Worm (Caenorhabditis elegans) whole organism, mixed stage, embryonic: Measurements from ENCODE around the gene nlp-68.

Experiments
- flh-1 ChIP-seq: fragments of 200-800 bp; sonication (Bioruptor generic); optimal IDR thresholded peaks from 2 replicates; lab custom pipeline; 2018; ENCODE audit warnings: mild to moderate bottlenecking, missing genetic modification characterization, moderate library complexity, missing compliant biosample characterization
- lsy-2 ChIP-seq: fragments of 150-350 bp; optimal IDR thresholded peaks from 2 replicates; lab custom pipeline; 2014; ENCODE audit warnings: missing biosample characterization, missing genetic modification characterization
- mls-2 ChIP-seq: sonication (generic microtip); optimal IDR thresholded peaks from 2 replicates; lab custom pipeline; 2016; ENCODE audit warnings: mild to moderate bottlenecking, missing genetic modification characterization, moderate library complexity, missing compliant biosample characterization
- nhr-12 ChIP-seq: fragments of 150-350 bp; optimal IDR thresholded peaks from 2 replicates; lab custom pipeline; 2014; ENCODE audit warnings: missing biosample characterization, missing genetic modification characterization
- nhr-237 ChIP-seq: fragments of 150-350 bp; optimal IDR thresholded peaks from 2 replicates; lab custom pipeline; 2014; ENCODE audit warnings: missing biosample characterization, missing genetic modification characterization
- nhr-76 ChIP-seq: sonication (generic microtip); optimal IDR thresholded peaks from 2 replicates; lab custom pipeline; 2017; ENCODE audit warnings: missing biosample characterization, missing genetic modification characterization
- snpc-4 ChIP-seq: fragments of 150-350 bp; optimal IDR thresholded peaks from 2 replicates; lab custom pipeline; 2014; ENCODE audit warnings: missing biosample characterization, missing genetic modification characterization
- sptf-1 ChIP-seq: sonication (generic microtip); optimal IDR thresholded peaks from 2 replicates; lab custom pipeline; 2017; ENCODE audit warnings: mild to moderate bottlenecking, missing genetic modification characterization, moderate library complexity, missing compliant biosample characterization
- unc-39 ChIP-seq: fragments of 150-350 bp; optimal IDR thresholded peaks from 2 replicates; lab custom pipeline; 2014; ENCODE audit warnings: missing biosample characterization, missing genetic modification characterization
- unc-62 ChIP-seq: fragments of 150-350 bp; optimal IDR thresholded peaks from 2 replicates; lab custom pipeline; 2014; ENCODE audit warnings: missing biosample characterization, missing genetic modification reagents, missing genetic modification characterization
- ztf-11 ChIP-seq: fragments of 150-350 bp; optimal IDR thresholded peaks from 2 replicates; lab custom pipeline; 2014; ENCODE audit warnings: missing biosample characterization, missing genetic modification characterization

- no peak for TF ChIP-seq sptf-1
- no peak for TF ChIP-seq nhr-237
- TF ChIP-seq ztf-11 (tag; lab: Kevin White, UChicago), result no peak
- no peak for TF ChIP-seq unc-62
- TF ChIP-seq flh-1 (GFP tag; lab: Kevin White, UChicago), result no peak
- no peak for TF ChIP-seq unc-39 (tag; lab: Kevin White, UChicago)
- TF ChIP-seq lsy-2 (tag; lab: Kevin White, UChicago), result no peak
- no peak for TF ChIP-seq snpc-4 (tag; lab: Kevin White, UChicago)
- TF ChIP-seq mls-2 (tag; lab: Kevin White, UChicago), result no peak
- no peak for TF ChIP-seq nhr-76 (tag; lab: Kevin White, UChicago)
- no peak for TF ChIP-seq nhr-12 (tag; lab: Kevin White, UChicago)
These were observed 14.1 kb downstream of the nlp-68 start for ce11 chrIII:10524823-10525222.
